Fruit fly (Drosophila melanogaster): Measurements from ENCODE around the gene Keap1.

Keap1 gene

dm6 chr3R:17060809-17061394, 18.8 kb downstream of the Keap1 start:
- no peak for TF ChIP-seq CG13204 (GFP tag; optimal IDR thresholded peaks at IDR 0.05)
- no peak for TF ChIP-seq fd96Ca (GFP tag; IDR thresholded peaks at IDR 0.05)
- TF ChIP-seq Snoo (tag; optimal IDR thresholded peaks at IDR 0.05): no peak
- TF ChIP-seq CG14655 (GFP tag; optimal IDR thresholded peaks at IDR 0.05): no peak

- TF ChIP-seq Snoo (tag; optimal IDR thresholded peaks at IDR 0.05): no peak
- TF ChIP-seq EcR (GFP tag; optimal IDR thresholded peaks at IDR 0.05): no peak
- TF ChIP-seq CG4496 (GFP tag; IDR thresholded peaks at IDR 0.05): peak; percentile 77
- peak; percentile 74 for TF ChIP-seq Pif1B (GFP tag; optimal IDR thresholded peaks at IDR 0.05)
- TF ChIP-seq CG8301 (tag; optimal IDR thresholded peaks at IDR 0.05): peak; percentile 78
- peak; percentile 75 for TF ChIP-seq CG9948 (tag; optimal IDR thresholded peaks at IDR 0.05)
- TF ChIP-seq CG13204 (GFP tag; optimal IDR thresholded peaks at IDR 0.05): no peak
- peak; percentile 77 for TF ChIP-seq Pif1A (GFP tag; optimal IDR thresholded peaks at IDR 0.05)
- peak; percentile 90 for TF ChIP-seq CG14655 (GFP tag; optimal IDR thresholded peaks at IDR 0.05)
- TF ChIP-seq CG34367 (tag; optimal IDR thresholded peaks at IDR 0.05): peak; percentile 39
- TF ChIP-seq gl (tag; optimal IDR thresholded peaks at IDR 0.05): peak; percentile 13
- TF ChIP-seq D1 (tag; optimal IDR thresholded peaks at IDR 0.05): peak; percentile 65
- TF ChIP-seq CG12605 (GFP tag; IDR thresholded peaks at IDR 0.05): 0 out of 2 replicates have a peak, but pooled peaks have one; percentile 29
- TF ChIP-seq Ets98B (GFP tag; IDR thresholded peaks at IDR 0.05): peak; percentile 42
- TF ChIP-seq CG15710 (tag; optimal IDR thresholded peaks at IDR 0.05): peak; percentile 70
- TF ChIP-seq CG8159 (tag; optimal IDR thresholded peaks at IDR 0.05): peak; percentile 79
- 0 out of 3 replicates have a peak, but pooled peaks have one; percentile 6 for TF ChIP-seq fd96Ca (GFP tag; IDR thresholded peaks at IDR 0.05)
- peak; percentile 67 for TF ChIP-seq CG17806 (tag; optimal IDR thresholded peaks at IDR 0.05)
- TF ChIP-seq rn (GFP tag; IDR thresholded peaks at IDR 0.05): no peak; the same call in 1 of the 2 replicates
- no peak; the same call in 1 of the 2 replicates for TF ChIP-seq CG32121 (GFP tag; IDR thresholded peaks at IDR 0.05)
- no peak for TF ChIP-seq CG10348 (GFP tag; IDR thresholded peaks at IDR 0.05)
Observed at dm6 chr3R:17060244-17060664, 19.5 kb downstream of the Keap1 start.

- TF ChIP-seq Snoo (tag; optimal IDR thresholded peaks at IDR 0.05) (no peak), CG13204 (GFP tag; optimal IDR thresholded peaks at IDR 0.05) (peak; percentile 78), CG17806 (tag; optimal IDR thresholded peaks at IDR 0.05) (no peak), rn (GFP tag; IDR thresholded peaks at IDR 0.05) (no peak), CG14655 (GFP tag; optimal IDR thresholded peaks at IDR 0.05) (no peak), CG8159 (tag; optimal IDR thresholded peaks at IDR 0.05) (no peak)
Observed at dm6 chr3R:17059811-17060169, 20.0 kb downstream of the Keap1 start.

dm6 chr3R:17059100-17059810, 20.5 kb downstream of the Keap1 start:
- TF ChIP-seq D1 (tag; optimal IDR thresholded peaks at IDR 0.05) (peak; percentile 65), CG14655 (GFP tag; optimal IDR thresholded peaks at IDR 0.05) (peak; percentile 96), EcR (GFP tag; optimal IDR thresholded peaks at IDR 0.05) (peak; percentile 55), CG8301 (tag; optimal IDR thresholded peaks at IDR 0.05) (peak; percentile 93), Ets98B (GFP tag; IDR thresholded peaks at IDR 0.05) (peak; percentile 58), fd96Ca (GFP tag; IDR thresholded peaks at IDR 0.05) (peak; percentile 80), rn (GFP tag; IDR thresholded peaks at IDR 0.05) (peak; percentile 68), CG9948 (tag; optimal IDR thresholded peaks at IDR 0.05) (peak; percentile 91), CG12605 (GFP tag; IDR thresholded peaks at IDR 0.05) (peak; percentile 9; the same call in 1 of the 2 replicates), CG34367 (tag; optimal IDR thresholded peaks at IDR 0.05) (peak; percentile 86), CG15710 (tag; optimal IDR thresholded peaks at IDR 0.05) (peak; percentile 88), CG13204 (GFP tag; optimal IDR thresholded peaks at IDR 0.05) (peak; percentile 85), Pif1A (GFP tag; optimal IDR thresholded peaks at IDR 0.05) (peak; percentile 80), CG10348 (GFP tag; IDR thresholded peaks at IDR 0.05) (peak; percentile 58), CG32121 (GFP tag; IDR thresholded peaks at IDR 0.05) (peak; percentile 42; the same call in 1 of the 2 replicates), Pif1B (GFP tag; optimal IDR thresholded peaks at IDR 0.05) (peak; percentile 81), gl (tag; optimal IDR thresholded peaks at IDR 0.05) (peak; percentile 54), Snoo (tag; optimal IDR thresholded peaks at IDR 0.05) (peak; percentile 72), CG17806 (tag; optimal IDR thresholded peaks at IDR 0.05) (peak; percentile 78), CG8159 (tag; optimal IDR thresholded peaks at IDR 0.05) (peak; percentile 91), CG4496 (GFP tag; IDR thresholded peaks at IDR 0.05) (peak; percentile 66)

- TF ChIP-seq rn (GFP tag; IDR thresholded peaks at IDR 0.05): no peak
- TF ChIP-seq CG17806 (tag; optimal IDR thresholded peaks at IDR 0.05): peak; percentile 52
- TF ChIP-seq CG9948 (tag; optimal IDR thresholded peaks at IDR 0.05): peak; percentile 62
- TF ChIP-seq Snoo (tag; optimal IDR thresholded peaks at IDR 0.05): peak; percentile 2
- no peak; the same call in 2 of the 3 replicates for TF ChIP-seq fd96Ca (GFP tag; IDR thresholded peaks at IDR 0.05)
- no peak for TF ChIP-seq D1 (tag; optimal IDR thresholded peaks at IDR 0.05)
- TF ChIP-seq Pif1B (GFP tag; optimal IDR thresholded peaks at IDR 0.05): peak; percentile 22
- TF ChIP-seq gl (tag; optimal IDR thresholded peaks at IDR 0.05): no peak
- peak; percentile 70 for TF ChIP-seq Pif1A (GFP tag; optimal IDR thresholded peaks at IDR 0.05)
- TF ChIP-seq CG34367 (tag; optimal IDR thresholded peaks at IDR 0.05): peak; percentile 16
- TF ChIP-seq CG12605 (GFP tag; IDR thresholded peaks at IDR 0.05): peak; percentile 39; the same call in 1 of the 2 replicates
- no peak for TF ChIP-seq EcR (GFP tag; optimal IDR thresholded peaks at IDR 0.05)
- TF ChIP-seq CG8301 (tag; optimal IDR thresholded peaks at IDR 0.05): peak; percentile 71
- peak; percentile 44 for TF ChIP-seq CG15710 (tag; optimal IDR thresholded peaks at IDR 0.05)
- peak; percentile 78 for TF ChIP-seq CG14655 (GFP tag; optimal IDR thresholded peaks at IDR 0.05)
- TF ChIP-seq CG10348 (GFP tag; IDR thresholded peaks at IDR 0.05): no peak
- peak; percentile 7; the same call in 1 of the 2 replicates for TF ChIP-seq Ets98B (GFP tag; IDR thresholded peaks at IDR 0.05)
- peak; percentile 43 for TF ChIP-seq CG4496 (GFP tag; IDR thresholded peaks at IDR 0.05)
- no peak; the same call in 1 of the 2 replicates for TF ChIP-seq CG32121 (GFP tag; IDR thresholded peaks at IDR 0.05)
- no peak for TF ChIP-seq CG13204 (GFP tag; optimal IDR thresholded peaks at IDR 0.05)
- peak; percentile 70 for TF ChIP-seq CG8159 (tag; optimal IDR thresholded peaks at IDR 0.05)
Observed at dm6 chr3R:17056905-17057251, 22.9 kb downstream of the Keap1 start.
